Comparison of ENCODE assay signal across 4 worm cellular contexts in the genomic region with DNA sequence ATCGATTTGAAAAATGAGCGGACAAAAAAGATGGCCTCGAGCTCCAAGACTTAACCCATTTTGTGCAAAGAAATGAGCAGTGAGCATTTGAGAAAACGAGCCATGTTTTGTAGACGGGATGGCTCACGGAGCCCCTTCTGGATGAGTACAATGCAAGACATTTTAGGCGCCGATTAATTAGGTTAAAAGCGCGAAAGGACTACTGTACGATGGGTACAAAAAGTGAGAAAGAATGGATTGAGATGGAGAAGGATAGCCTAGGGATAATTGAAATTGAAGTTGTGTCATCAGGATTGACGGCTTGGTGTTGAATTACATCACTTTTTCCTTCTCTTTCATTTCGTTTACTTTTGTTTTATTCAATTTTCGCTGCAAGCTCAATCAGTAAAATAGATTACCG.
TF ChIP-seq lines count a peak whose summit lies in the region.

No protein-coding gene starts in this region.

TF ChIP-seq in whole organism, L1 larva, 84 proteins besides CTCF, POLR2A, EP300 and RAD21:
- TF ChIP-seq swsn-7 (tag; optimal IDR thresholded peaks at IDR 0.05; lab: Kevin White, UChicago) (no peak), lin-39 (tag; optimal IDR thresholded peaks at IDR 0.05; lab: Kevin White, UChicago) (no peak), lin-14 (GFP tag; optimal IDR thresholded peaks at IDR 0.05; lab: Kevin White, UChicago) (peak; percentile 32), lsy-2 (tag; optimal IDR thresholded peaks at IDR 0.05; lab: Kevin White, UChicago) (no peak), lir-3 (tag; optimal IDR thresholded peaks at IDR 0.05; lab: Kevin White, UChicago; ENCODE audit: poor library complexity) (no peak), ceh-63 (GFP tag; optimal IDR thresholded peaks at IDR 0.05; lab: Kevin White, UChicago) (no peak), egl-13 (tag; optimal IDR thresholded peaks at IDR 0.05; lab: Kevin White, UChicago) (no peak)
TF ChIP-seq in whole organism, L1 larva: peak in this region for 1.

TF ChIP-seq in whole organism, L4 larva, 104 proteins besides CTCF, POLR2A, EP300 and RAD21:
- peak; percentile 37 for TF ChIP-seq aha-1 (tag; lab: Kevin White, UChicago)
- no peak for TF ChIP-seq lir-3 (tag; optimal IDR thresholded peaks at IDR 0.05; lab: Kevin White, UChicago)

TF ChIP-seq in whole organism, late embryonic, 69 proteins besides CTCF, POLR2A, EP300 and RAD21:
- peak; percentile 62 for TF ChIP-seq unc-42 (tag; optimal IDR thresholded peaks at IDR 0.05; lab: Kevin White, UChicago)
- TF ChIP-seq K09A11.1 (tag; optimal IDR thresholded peaks at IDR 0.05; lab: Kevin White, UChicago; ENCODE audit: insufficient read depth): no peak

TF ChIP-seq in whole organism, mixed stage, embryonic, 35 proteins besides CTCF, POLR2A, EP300 and RAD21:
- TF ChIP-seq ces-1 (GFP tag; optimal IDR thresholded peaks at IDR 0.05; lab: Kevin White, UChicago) (peak; percentile 53), mab-5 (tag; optimal IDR thresholded peaks at IDR 0.05; lab: Kevin White, UChicago) (no peak), nhr-12 (tag; optimal IDR thresholded peaks at IDR 0.05; lab: Kevin White, UChicago) (no peak), ztf-11 (tag; optimal IDR thresholded peaks at IDR 0.05; lab: Kevin White, UChicago) (no peak), tbx-8 (GFP tag; optimal IDR thresholded peaks at IDR 0.05; lab: Kevin White, UChicago) (no peak), lin-32 (GFP tag; optimal IDR thresholded peaks at IDR 0.05; lab: Kevin White, UChicago) (no peak), pha-4 (tag; optimal IDR thresholded peaks at IDR 0.05; lab: Kevin White, UChicago) (no peak)

Comparison
In these comparisons a context has a peak if more than half of its experiments do, and no peak if none do; other contexts are left out.
1. Of the 29 proteins assayed by ChIP-seq in both whole organism, L4 larva and whole organism, L1 larva: peak only in whole organism, L4 larva: aha-1; only in whole organism, L1 larva: none; in both: none; in neither: 28.